Fruit fly (Drosophila melanogaster): ENCODE results near the gene Ubr3.

Gene Ubr3

DNA sequence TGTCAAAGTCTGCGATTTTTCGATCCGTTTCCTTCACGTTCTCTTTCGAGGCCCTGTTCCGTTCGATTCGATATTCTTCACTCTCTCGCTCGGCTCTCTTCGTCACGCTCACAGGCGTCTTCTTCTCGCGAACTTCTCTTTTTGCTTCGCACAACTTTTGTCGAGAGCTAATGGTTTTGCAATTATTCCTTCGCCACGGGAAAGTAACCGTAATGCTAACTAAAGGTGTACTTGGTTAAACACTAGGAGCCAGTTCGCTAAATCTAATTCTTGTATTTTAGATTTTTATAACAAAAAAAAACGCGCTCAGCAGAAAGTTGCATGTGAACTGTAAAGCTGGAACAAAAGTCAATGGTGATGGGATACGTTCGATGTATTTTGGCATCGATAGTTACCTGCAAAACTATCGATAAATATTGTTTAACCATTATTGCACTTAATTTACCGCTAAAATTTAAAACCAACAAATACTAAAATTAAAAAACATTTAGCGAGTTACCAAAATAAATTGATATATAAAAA lies 4.6 kb upstream of the Ubr3 start, which contains the start of gene mahe:
mahe (minus strand) TSS at position 355 of the 522 bp plus-strand sequence.
- TF ChIP-seq CG12605 (GFP tag; IDR thresholded peaks at IDR 0.05) (peak; percentile 31; the same call in 1 of the 2 replicates), EcR (GFP tag; optimal IDR thresholded peaks at IDR 0.05) (no peak), CG32121 (GFP tag; IDR thresholded peaks at IDR 0.05) (peak; percentile 25; the same call in 1 of the 2 replicates), Ets98B (GFP tag; IDR thresholded peaks at IDR 0.05) (0 out of 2 replicates have a peak, but pooled peaks have one; percentile 4), CG15710 (tag; optimal IDR thresholded peaks at IDR 0.05) (no peak), Pif1B (GFP tag; optimal IDR thresholded peaks at IDR 0.05) (peak; percentile 0), gl (tag; optimal IDR thresholded peaks at IDR 0.05) (no peak)

- TF ChIP-seq D1 (tag; optimal IDR thresholded peaks at IDR 0.05), result no peak
- no peak for TF ChIP-seq CG4496 (GFP tag; IDR thresholded peaks at IDR 0.05)
- no peak for TF ChIP-seq CG8159 (tag; optimal IDR thresholded peaks at IDR 0.05)
- no peak for TF ChIP-seq CG9948 (tag; optimal IDR thresholded peaks at IDR 0.05)
- TF ChIP-seq Pif1B (GFP tag; optimal IDR thresholded peaks at IDR 0.05), result no peak
- TF ChIP-seq CG17806 (tag; optimal IDR thresholded peaks at IDR 0.05), result no peak
- TF ChIP-seq CG13204 (GFP tag; optimal IDR thresholded peaks at IDR 0.05), result no peak
- TF ChIP-seq fd96Ca (GFP tag; IDR thresholded peaks at IDR 0.05), result no peak
- TF ChIP-seq CG14655 (GFP tag; optimal IDR thresholded peaks at IDR 0.05), result no peak
- TF ChIP-seq CG8301 (tag; optimal IDR thresholded peaks at IDR 0.05), result no peak
- no peak for TF ChIP-seq CG10348 (GFP tag; IDR thresholded peaks at IDR 0.05)
- no peak for TF ChIP-seq EcR (GFP tag; optimal IDR thresholded peaks at IDR 0.05)
- peak; percentile 38 for TF ChIP-seq CG34367 (tag; optimal IDR thresholded peaks at IDR 0.05)
- no peak for TF ChIP-seq rn (GFP tag; IDR thresholded peaks at IDR 0.05)
- 0 out of 2 replicates have a peak, but pooled peaks have one; percentile 18 for TF ChIP-seq CG12605 (GFP tag; IDR thresholded peaks at IDR 0.05)
- peak; percentile 1 for TF ChIP-seq gl (tag; optimal IDR thresholded peaks at IDR 0.05)
- peak; percentile 55 for TF ChIP-seq Snoo (tag; optimal IDR thresholded peaks at IDR 0.05)
- no peak for TF ChIP-seq CG15710 (tag; optimal IDR thresholded peaks at IDR 0.05)
- no peak; the same call in 1 of the 2 replicates for TF ChIP-seq Ets98B (GFP tag; IDR thresholded peaks at IDR 0.05)
- no peak for TF ChIP-seq CG32121 (GFP tag; IDR thresholded peaks at IDR 0.05)
- peak; percentile 32 for TF ChIP-seq Pif1A (GFP tag; optimal IDR thresholded peaks at IDR 0.05)
Observed at dm6 chrX:7933210-7933915, 2.3 kb upstream of the Ubr3 start, which contains the start of the genes Dhdds and RpS14a. Dhdds (minus strand) TSS chrX:7933351. RpS14a (plus strand) TSS chrX:7933742.

- peak; percentile 39 for TF ChIP-seq gl (tag; optimal IDR thresholded peaks at IDR 0.05)
- peak; percentile 30 for TF ChIP-seq CG13204 (GFP tag; optimal IDR thresholded peaks at IDR 0.05)
- TF ChIP-seq CG34367 (tag; optimal IDR thresholded peaks at IDR 0.05), result peak; percentile 51
- no peak for TF ChIP-seq CG17806 (tag; optimal IDR thresholded peaks at IDR 0.05)
- TF ChIP-seq Pif1A (GFP tag; optimal IDR thresholded peaks at IDR 0.05), result peak; percentile 42
- 0 out of 2 replicates have a peak, but pooled peaks have one; percentile 6 for TF ChIP-seq rn (GFP tag; IDR thresholded peaks at IDR 0.05)
- TF ChIP-seq CG12605 (GFP tag; IDR thresholded peaks at IDR 0.05), result peak; percentile 43; the same call in 1 of the 2 replicates
- TF ChIP-seq CG32121 (GFP tag; IDR thresholded peaks at IDR 0.05), result peak; percentile 51
- TF ChIP-seq CG8159 (tag; optimal IDR thresholded peaks at IDR 0.05), result peak; percentile 28
- TF ChIP-seq EcR (GFP tag; optimal IDR thresholded peaks at IDR 0.05), result no peak
- TF ChIP-seq CG4496 (GFP tag; IDR thresholded peaks at IDR 0.05), result peak; percentile 79
- peak; percentile 60; the same call in 2 of the 3 replicates for TF ChIP-seq fd96Ca (GFP tag; IDR thresholded peaks at IDR 0.05)
- peak; percentile 3 for TF ChIP-seq CG9948 (tag; optimal IDR thresholded peaks at IDR 0.05)
- TF ChIP-seq CG15710 (tag; optimal IDR thresholded peaks at IDR 0.05), result peak; percentile 55
- no peak for TF ChIP-seq CG10348 (GFP tag; IDR thresholded peaks at IDR 0.05)
- TF ChIP-seq Ets98B (GFP tag; IDR thresholded peaks at IDR 0.05), result peak; percentile 61
- no peak for TF ChIP-seq CG14655 (GFP tag; optimal IDR thresholded peaks at IDR 0.05)
- peak; percentile 10 for TF ChIP-seq Pif1B (GFP tag; optimal IDR thresholded peaks at IDR 0.05)
- TF ChIP-seq D1 (tag; optimal IDR thresholded peaks at IDR 0.05), result no peak
- peak; percentile 67 for TF ChIP-seq Snoo (tag; optimal IDR thresholded peaks at IDR 0.05)
- peak; percentile 19 for TF ChIP-seq CG8301 (tag; optimal IDR thresholded peaks at IDR 0.05)
Observed at dm6 chrX:7934679-7935078, 1.0 kb upstream of the Ubr3 start, which contains the start of gene RpS14b. RpS14b (plus strand) TSS chrX:7934898.

DNA sequence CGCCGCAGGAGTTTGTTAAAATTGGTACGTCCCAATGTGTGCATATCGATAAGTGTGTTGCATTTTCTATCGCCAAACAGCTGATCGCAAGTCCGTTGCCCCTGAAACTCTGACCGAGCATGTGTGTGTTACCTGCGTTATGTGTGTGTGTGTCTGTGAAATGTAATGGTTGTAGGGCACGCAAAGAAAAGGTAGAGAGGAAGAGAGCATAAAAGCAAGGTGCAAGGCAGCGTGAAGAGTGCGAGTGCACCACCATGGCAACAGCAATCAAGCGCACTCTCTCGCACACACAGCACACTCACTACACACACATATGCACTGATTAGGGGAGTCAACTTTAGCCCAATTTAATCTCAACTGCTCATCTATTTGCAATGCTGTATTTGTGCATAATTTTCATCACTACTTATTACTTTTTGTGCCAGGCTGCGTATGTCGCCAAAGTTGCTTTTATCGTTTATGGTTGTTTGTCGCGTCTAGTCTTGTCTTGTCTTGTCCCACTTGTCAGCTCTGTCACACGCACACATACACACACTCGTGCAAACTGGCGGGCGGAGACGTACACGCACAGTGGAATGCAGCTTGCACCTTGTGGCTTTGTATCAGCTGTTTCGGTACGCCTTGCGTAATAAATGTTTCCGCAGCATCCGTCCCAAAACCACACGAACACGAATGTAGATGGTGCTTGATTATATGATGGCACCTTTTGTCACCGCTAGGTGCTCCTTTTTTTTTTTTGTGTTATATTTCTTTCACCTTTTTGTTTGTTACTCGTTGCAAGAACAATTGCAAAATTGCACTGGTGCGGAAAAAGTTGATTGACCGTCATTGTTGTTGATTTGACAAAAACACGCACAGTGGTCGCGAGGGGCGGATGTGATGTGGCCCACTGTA lies 2.1 kb downstream of the Ubr3 start:
- TF ChIP-seq rn (GFP tag; IDR thresholded peaks at IDR 0.05) (peak; percentile 34; the same call in 1 of the 2 replicates), CG9948 (tag; optimal IDR thresholded peaks at IDR 0.05) (peak; percentile 75), CG34367 (tag; optimal IDR thresholded peaks at IDR 0.05) (peak; percentile 64), D1 (tag; optimal IDR thresholded peaks at IDR 0.05) (no peak), fd96Ca (GFP tag; IDR thresholded peaks at IDR 0.05) (peak; percentile 85), CG12605 (GFP tag; IDR thresholded peaks at IDR 0.05) (no peak; the same call in 1 of the 2 replicates), CG8159 (tag; optimal IDR thresholded peaks at IDR 0.05) (peak; percentile 83), Pif1B (GFP tag; optimal IDR thresholded peaks at IDR 0.05) (peak; percentile 65), CG4496 (GFP tag; IDR thresholded peaks at IDR 0.05) (no peak; the same call in 1 of the 3 replicates), CG8301 (tag; optimal IDR thresholded peaks at IDR 0.05) (peak; percentile 84), EcR (GFP tag; optimal IDR thresholded peaks at IDR 0.05) (peak; percentile 91), CG17806 (tag; optimal IDR thresholded peaks at IDR 0.05) (peak; percentile 54), Ets98B (GFP tag; IDR thresholded peaks at IDR 0.05) (peak; percentile 55; the same call in 1 of the 2 replicates), Pif1A (GFP tag; optimal IDR thresholded peaks at IDR 0.05) (peak; percentile 87), Snoo (tag; optimal IDR thresholded peaks at IDR 0.05) (peak; percentile 79), CG14655 (GFP tag; optimal IDR thresholded peaks at IDR 0.05) (peak; percentile 90), CG32121 (GFP tag; IDR thresholded peaks at IDR 0.05) (peak; percentile 82), CG10348 (GFP tag; IDR thresholded peaks at IDR 0.05) (peak; percentile 47), CG15710 (tag; optimal IDR thresholded peaks at IDR 0.05) (peak; percentile 75), gl (tag; optimal IDR thresholded peaks at IDR 0.05) (no peak), CG13204 (GFP tag; optimal IDR thresholded peaks at IDR 0.05) (no peak)

All from whole organism, pupa.